Worm (Caenorhabditis elegans) whole organism, midembryonic: ENCODE results near the gene F48E8.4.

Experiments used
- T22C8.4 ChIP-seq: fragments of 200-800 bp; sonication (Bioruptor generic); IDR thresholded peaks from 2 replicates; pipeline ENCODE4 v1.3.6; 2022; ENCODE audit warnings: missing genetic modification characterization, missing compliant biosample characterization
- cog-1 ChIP-seq: sonication (generic microtip); optimal IDR thresholded peaks from 2 replicates; lab custom pipeline; 2016; ENCODE audit warnings: missing genetic modification characterization, missing compliant biosample characterization
- flt-1 ChIP-seq: fragments of 200-800 bp; sonication (Bioruptor generic); IDR thresholded peaks from 2 replicates; pipeline ENCODE4 v1.3.6; 2022; ENCODE audit warnings: missing genetic modification characterization, missing compliant biosample characterization
- klf-2 ChIP-seq: fragments of 200-800 bp; sonication (Bioruptor generic); conservative IDR thresholded peaks from 2 replicates; pipeline ENCODE4 v1.3.6; 2022; ENCODE audit warnings: missing genetic modification reagents, missing genetic modification characterization, missing compliant biosample characterization
- med-1 ChIP-seq: sonication (generic microtip); optimal IDR thresholded peaks from 2 replicates; lab custom pipeline; 2017; ENCODE audit warnings: missing genetic modification characterization, mild to moderate bottlenecking, missing compliant biosample characterization, antibody characterized with exemption, missing genetic modification reagents; ENCODE audit not compliant: insufficient read depth
- ref-1 ChIP-seq: fragments of 200-800 bp; sonication (Bioruptor generic); conservative IDR thresholded peaks from 2 replicates; pipeline ENCODE4 v1.3.6; 2022; ENCODE audit warnings: missing genetic modification reagents, missing genetic modification characterization, missing compliant biosample characterization
- tab-1 ChIP-seq: fragments of 200-800 bp; sonication (Bioruptor generic); IDR thresholded peaks from 2 replicates; pipeline ENCODE4 v1.3.6; 2022; ENCODE audit warnings: missing genetic modification characterization, missing compliant biosample characterization
- ztf-23 ChIP-seq: fragments of 200-800 bp; sonication (Bioruptor generic); IDR thresholded peaks from 2 replicates; pipeline ENCODE4 v1.3.6; 2022; ENCODE audit warnings: missing genetic modification reagents, missing genetic modification characterization, missing compliant biosample characterization
- ztf-29 ChIP-seq: fragments of 200-800 bp; sonication (Bioruptor generic); IDR thresholded peaks from 2 replicates; pipeline ENCODE4 v1.3.6; 2022; ENCODE audit warnings: missing genetic modification reagents, missing genetic modification characterization, missing compliant biosample characterization

ce11 chrIII:5478011-5478410 is 24.6 kb downstream of the F48E8.4 start, which contains the start of gene R02F2.10:
- TF ChIP-seq flt-1: no peak
- TF ChIP-seq cog-1 (tag; lab: Kevin White, UChicago): no peak
- TF ChIP-seq med-1 (GFP tag; lab: Kevin White, UChicago): no peak
- no peak for TF ChIP-seq tab-1 (GFP tag; lab: Robert Waterston, UW)
- TF ChIP-seq ref-1 (GFP tag; lab: Robert Waterston, UW): no peak
- no peak for TF ChIP-seq ztf-23
- no peak for TF ChIP-seq T22C8.4
- TF ChIP-seq ztf-29 (GFP tag; lab: Robert Waterston, UW): no peak
- TF ChIP-seq klf-2 (GFP tag; lab: Robert Waterston, UW): no peak
